Fruit fly (Drosophila melanogaster): ENCODE measurements around the gene CG3618.

The CG3618 gene

dm6 chr3L:20778224-20779063 lies 37.4 kb downstream of the CG3618 start, which contains the start of the genes Pex16 and Pex14 (continued):
- TF ChIP-seq tna (GFP tag; IDR thresholded peaks at IDR 0.05; ENCODE audit: partially characterized antibody) (no peak), CG7271 (tag; optimal IDR thresholded peaks at IDR 0.05) (no peak), CG14667 (GFP tag; IDR thresholded peaks at IDR 0.05) (peak; percentile 68), CG8924 (tag; optimal IDR thresholded peaks at IDR 0.05) (peak; percentile 63), scrt (GFP tag; optimal IDR thresholded peaks at IDR 0.05) (no peak), CG4707 (GFP tag; optimal IDR thresholded peaks at IDR 0.05) (peak; percentile 2), repo (GFP tag; optimal IDR thresholded peaks at IDR 0.05) (peak; percentile 70), emc (GFP tag; optimal IDR thresholded peaks at IDR 0.05) (peak; percentile 68), D (optimal IDR thresholded peaks at IDR 0.05) (no peak), D (GFP tag; optimal IDR thresholded peaks at IDR 0.05) (peak; percentile 31), Antp (GFP tag; optimal IDR thresholded peaks at IDR 0.05) (peak; percentile 81), Dek (tag; optimal IDR thresholded peaks at IDR 0.05) (no peak), Deaf1 (tag; optimal IDR thresholded peaks at IDR 0.05) (no peak), PHDP (tag; optimal IDR thresholded peaks at IDR 0.05) (peak; percentile 46), Myb (GFP tag; optimal IDR thresholded peaks at IDR 0.05) (peak; percentile 66), Chrac-16 (GFP tag; optimal IDR thresholded peaks at IDR 0.05) (peak; percentile 82), CG16813 (GFP tag; IDR thresholded peaks at IDR 0.05; ENCODE audit: partially characterized antibody) (no peak), aop (GFP tag; IDR thresholded peaks at IDR 0.05) (no peak), hth (optimal IDR thresholded peaks at IDR 0.05) (no peak), CG14860 (GFP tag; IDR thresholded peaks at IDR 0.05; ENCODE audit: partially characterized antibody) (no peak), CG4617 (GFP tag; optimal IDR thresholded peaks at IDR 0.05; ENCODE audit: borderline replicate concordance) (peak; percentile 68), Opbp (GFP tag; IDR thresholded peaks at IDR 0.05; ENCODE audit: partially characterized antibody) (no peak), Dp (GFP tag; optimal IDR thresholded peaks at IDR 0.05) (peak; percentile 30), CG5953 (GFP tag; IDR thresholded peaks at IDR 0.05) (peak; percentile 62), BEAF-32 (GFP tag; optimal IDR thresholded peaks at IDR 0.05) (peak; percentile 37), CG14710 (tag; optimal IDR thresholded peaks at IDR 0.05) (peak; percentile 61), ems (GFP tag; optimal IDR thresholded peaks at IDR 0.05) (peak; percentile 42), Mrtf (GFP tag; IDR thresholded peaks at IDR 0.05) (peak; percentile 73), sug (tag; optimal IDR thresholded peaks at IDR 0.05) (peak; percentile 53), fu2 (GFP tag; optimal IDR thresholded peaks at IDR 0.05) (peak; percentile 69), jumu (GFP tag; optimal IDR thresholded peaks at IDR 0.05) (peak; percentile 69), CG32767 (GFP tag; IDR thresholded peaks at IDR 0.05) (0 out of 2 replicates have a peak, but pooled peaks have one; percentile 44), Sry-β (GFP tag; optimal IDR thresholded peaks at IDR 0.05) (peak; percentile 10), E2f1 (GFP tag; IDR thresholded peaks at IDR 0.05) (peak; percentile 62; the same call in 1 of the 2 replicates), CG9817 (tag; optimal IDR thresholded peaks at IDR 0.05) (peak; percentile 76), mirr (GFP tag; optimal IDR thresholded peaks at IDR 0.05) (no peak), Nf-YA (GFP tag; IDR thresholded peaks at IDR 0.05) (no peak), Hr39 (optimal IDR thresholded peaks at IDR 0.05) (no peak), slou (GFP tag; optimal IDR thresholded peaks at IDR 0.05) (peak; percentile 48), sens-2 (GFP tag; IDR thresholded peaks at IDR 0.05) (no peak), crc (GFP tag; optimal IDR thresholded peaks at IDR 0.05) (peak; percentile 46), CoRest (tag; optimal IDR thresholded peaks at IDR 0.05) (peak; percentile 79), CG15601 (tag; optimal IDR thresholded peaks at IDR 0.05) (no peak), sob (GFP tag; IDR thresholded peaks at IDR 0.05) (peak; percentile 79), zen (tag; optimal IDR thresholded peaks at IDR 0.05) (peak; percentile 49), tio (GFP tag; optimal IDR thresholded peaks at IDR 0.05) (no peak), HLH3B (GFP tag; IDR thresholded peaks at IDR 0.05) (peak; percentile 70), CG18476 (GFP tag; optimal IDR thresholded peaks at IDR 0.05) (peak; percentile 51), nom (GFP tag; optimal IDR thresholded peaks at IDR 0.05) (no peak)

Data from whole organism, embryonic.